Worm (Caenorhabditis elegans) whole organism, midembryonic: ENCODE data around the gene K09F6.3.

Experiments
- T22C8.4 ChIP-seq: fragments of 200-800 bp; sonication (Bioruptor generic); IDR thresholded peaks from 2 replicates; pipeline ENCODE4 v1.3.6; 2022; ENCODE audit warnings: missing genetic modification characterization, missing compliant biosample characterization
- flt-1 ChIP-seq: fragments of 200-800 bp; sonication (Bioruptor generic); IDR thresholded peaks from 2 replicates; pipeline ENCODE4 v1.3.6; 2022; ENCODE audit warnings: missing genetic modification characterization, missing compliant biosample characterization
- klf-2 ChIP-seq: fragments of 200-800 bp; sonication (Bioruptor generic); conservative IDR thresholded peaks from 2 replicates; pipeline ENCODE4 v1.3.6; 2022; ENCODE audit warnings: missing genetic modification reagents, missing genetic modification characterization, missing compliant biosample characterization
- med-1 ChIP-seq: sonication (generic microtip); optimal IDR thresholded peaks from 2 replicates; lab custom pipeline; 2017; ENCODE audit warnings: missing genetic modification characterization, mild to moderate bottlenecking, missing compliant biosample characterization, antibody characterized with exemption, missing genetic modification reagents; ENCODE audit not compliant: insufficient read depth
- ref-1 ChIP-seq: fragments of 200-800 bp; sonication (Bioruptor generic); conservative IDR thresholded peaks from 2 replicates; pipeline ENCODE4 v1.3.6; 2022; ENCODE audit warnings: missing genetic modification reagents, missing genetic modification characterization, missing compliant biosample characterization
- tab-1 ChIP-seq: fragments of 200-800 bp; sonication (Bioruptor generic); IDR thresholded peaks from 2 replicates; pipeline ENCODE4 v1.3.6; 2022; ENCODE audit warnings: missing genetic modification characterization, missing compliant biosample characterization
- ztf-23 ChIP-seq: fragments of 200-800 bp; sonication (Bioruptor generic); IDR thresholded peaks from 2 replicates; pipeline ENCODE4 v1.3.6; 2022; ENCODE audit warnings: missing genetic modification reagents, missing genetic modification characterization, missing compliant biosample characterization
- ztf-29 ChIP-seq: fragments of 200-800 bp; sonication (Bioruptor generic); IDR thresholded peaks from 2 replicates; pipeline ENCODE4 v1.3.6; 2022; ENCODE audit warnings: missing genetic modification reagents, missing genetic modification characterization, missing compliant biosample characterization

DNA sequence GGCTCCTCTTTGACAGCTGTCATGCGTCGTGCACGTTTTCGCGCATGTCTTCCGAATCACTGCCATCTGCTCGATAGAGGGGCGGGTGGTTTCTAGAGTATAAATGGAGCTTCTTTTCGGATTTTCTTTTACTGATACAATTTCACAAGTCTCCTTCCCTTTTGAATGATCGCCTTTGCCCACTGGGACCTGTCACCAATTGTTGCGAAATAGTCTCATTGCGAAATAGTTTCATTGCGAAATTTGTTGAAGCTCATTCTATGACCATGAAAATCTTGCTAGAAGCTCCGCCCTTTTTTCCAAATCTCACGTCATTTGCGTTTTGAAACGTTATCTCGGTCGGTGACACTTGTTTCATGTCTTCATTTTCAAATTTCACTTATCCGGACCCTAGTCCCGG is 34.5 kb downstream of the K09F6.3 start:
- no peak for TF ChIP-seq T22C8.4
- no peak for TF ChIP-seq klf-2 (GFP tag; lab: Robert Waterston, UW)
- no peak for TF ChIP-seq flt-1 (GFP tag; lab: Robert Waterston, UW)
- TF ChIP-seq ztf-23 (GFP tag; lab: Robert Waterston, UW), result no peak
- TF ChIP-seq med-1, result no peak
- TF ChIP-seq tab-1 (GFP tag; lab: Robert Waterston, UW), result no peak
- TF ChIP-seq ref-1 (GFP tag; lab: Robert Waterston, UW), result no peak
- no peak for TF ChIP-seq ztf-29
